Fruit fly (Drosophila melanogaster) S2 (cell line): ENCODE data around the gene CG31922.

Source experiments
- CG8478 ChIP-seq: fragments of >200 bp; optimal IDR thresholded peaks from 2 replicates; lab custom pipeline; 2018
- CTCF ChIP-seq, 2 experiments: fragments of >200 bp; optimal IDR thresholded peaks; 2 replicates each; lab custom pipeline; 2018

DNA sequence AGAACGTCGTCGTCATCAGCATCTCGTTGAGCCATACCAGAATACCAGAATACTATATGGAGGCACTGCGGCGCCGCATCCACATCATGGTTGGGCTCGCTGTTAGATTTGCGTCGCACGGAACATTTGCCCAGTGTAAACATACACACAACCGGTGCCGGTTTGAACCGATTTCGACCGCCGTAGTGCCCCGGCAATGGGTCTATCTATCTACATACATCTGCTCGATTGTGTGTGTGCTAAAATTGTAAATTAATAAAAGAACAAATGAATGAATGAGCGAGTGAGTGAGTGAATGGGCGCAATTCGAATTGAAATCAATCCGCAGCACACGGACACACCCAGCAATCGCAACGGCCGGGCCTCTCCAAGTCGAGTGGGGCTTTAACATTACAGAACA, 44.5 kb upstream of the CG31922 start:
- TF ChIP-seq CTCF (optimal IDR thresholded peaks at IDR 0.05; lab: Kevin White, UChicago) (no peak), CG8478 (lab: Kevin White, UChicago) (no peak)
